Fruit fly (Drosophila melanogaster) whole organism, embryonic: ENCODE results near the gene wap.

Experiments
- CG17385 ChIP-seq: fragments of 200-800 bp; sonication (Bioruptor generic); optimal IDR thresholded peaks from 3 replicates; lab custom pipeline; 2018; ENCODE audit warnings: missing biosample characterization, mild to moderate bottlenecking, missing genetic modification characterization
- ash1 ChIP-seq: fragments of 200-800 bp; sonication (Bioruptor generic); optimal IDR thresholded peaks from 2 replicates; lab custom pipeline; 2018; ENCODE audit warnings: missing biosample characterization, mild to moderate bottlenecking, missing genetic modification characterization
- hkb ChIP-seq, 2 experiments: fragments of 200-800 bp in 1 of 2; fragments of >200 bp in 1 of 2; sonication (Bioruptor generic) in 1 of 2; IDR thresholded peaks in 1 of 2; optimal IDR thresholded peaks in 1 of 2; 2 replicates each; pipeline versions ENCODE4 v1.3.6 to Lab custom; 2017 to 2022; ENCODE audit warnings: missing biosample characterization in 1 of 2, missing genetic modification characterization in 1 of 2
- sisA ChIP-seq: fragments of 200-800 bp; sonication (Bioruptor generic); IDR thresholded peaks from 2 replicates; pipeline ENCODE4 v1.3.6; 2022; ENCODE audit warnings: missing biosample characterization, missing genetic modification characterization

DNA sequence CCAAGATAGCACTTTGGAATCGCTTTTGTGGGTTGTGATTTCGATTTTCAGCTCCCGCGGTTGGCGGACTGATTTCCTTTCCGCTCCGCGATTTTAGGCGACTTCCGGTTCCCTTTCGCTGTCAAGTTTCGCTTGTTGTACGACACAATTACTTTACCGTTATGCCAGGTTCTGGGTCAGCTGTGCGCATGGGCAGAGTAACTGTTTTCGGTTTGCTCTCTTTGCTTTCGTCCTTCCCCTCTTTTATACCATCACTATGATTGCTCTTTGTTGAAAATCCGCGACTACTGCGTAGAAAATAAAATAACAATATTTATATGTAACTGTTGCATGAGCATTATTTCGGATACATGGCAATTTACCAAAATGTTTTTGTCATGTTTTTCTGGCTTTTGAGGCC is 25.4 kb upstream of the wap start:
- TF ChIP-seq hkb (optimal IDR thresholded peaks at IDR 0.05; lab: Kevin White, UChicago) (no peak), hkb (GFP tag; IDR thresholded peaks at IDR 0.05; lab: Robert Waterston, UW) (no peak), sisA (GFP tag; lab: Robert Waterston, UW) (no peak), CG17385 (GFP tag; lab: Kevin White, UChicago) (no peak), ash1 (GFP tag; lab: Kevin White, UChicago) (no peak)
